1 fruit fly cellular context compared by ENCODE assay signal in genomic region chrX:9142224-9142802, dm6.
TF ChIP-seq lines count a peak whose summit lies in the region.

CG7065 (plus strand) TSS chrX:9142493.

TF ChIP-seq in whole organism, embryonic, 481 proteins besides CTCF, POLR2A, EP300 and RAD21 (continued from another document and continues in another):
- TF ChIP-seq CG9437 (GFP tag; optimal IDR thresholded peaks at IDR 0.05; lab: Kevin White, UChicago), result no peak
- TF ChIP-seq eyg (GFP tag; optimal IDR thresholded peaks at IDR 0.05; lab: Kevin White, UChicago), result no peak
- no peak for TF ChIP-seq yki (optimal IDR thresholded peaks at IDR 0.05; lab: Kevin White, UChicago)
- TF ChIP-seq ems (GFP tag; optimal IDR thresholded peaks at IDR 0.05; lab: Kevin White, UChicago), result no peak
- TF ChIP-seq YL-1 (GFP tag; optimal IDR thresholded peaks at IDR 0.05; lab: Kevin White, UChicago), result no peak
- no peak for TF ChIP-seq CG4282 (GFP tag; optimal IDR thresholded peaks at IDR 0.05; lab: Kevin White, UChicago)
- TF ChIP-seq amos (GFP tag; IDR thresholded peaks at IDR 0.05; lab: Robert Waterston, UW; ENCODE audit: partially characterized antibody), result peak; percentile 73
- TF ChIP-seq CG15073 (GFP tag; optimal IDR thresholded peaks at IDR 0.05; lab: Kevin White, UChicago), result no peak
- TF ChIP-seq tio (GFP tag; optimal IDR thresholded peaks at IDR 0.05; lab: Kevin White, UChicago), result no peak
- TF ChIP-seq sqz (GFP tag; optimal IDR thresholded peaks at IDR 0.05; lab: Kevin White, UChicago), result peak; percentile 69
- no peak for TF ChIP-seq lola (GFP tag; optimal IDR thresholded peaks at IDR 0.05; lab: Kevin White, UChicago)
- TF ChIP-seq CG15601 (tag; optimal IDR thresholded peaks at IDR 0.05; lab: Kevin White, UChicago), result no peak
- TF ChIP-seq psq (GFP tag; optimal IDR thresholded peaks at IDR 0.05; lab: Kevin White, UChicago), result no peak
- no peak for TF ChIP-seq CG43689 (GFP tag; IDR thresholded peaks at IDR 0.05; lab: Robert Waterston, UW)
- no peak for TF ChIP-seq Antp (GFP tag; optimal IDR thresholded peaks at IDR 0.05; lab: Kevin White, UChicago)
- TF ChIP-seq CG14050 (GFP tag; IDR thresholded peaks at IDR 0.05; lab: Robert Waterston, UW), result no peak
- 0 out of 3 replicates have a peak, but pooled peaks have one; percentile 36 for TF ChIP-seq Doc3 (GFP tag; IDR thresholded peaks at IDR 0.05; lab: Robert Waterston, UW; ENCODE audit: partially characterized antibody)
- TF ChIP-seq Sin3A (optimal IDR thresholded peaks at IDR 0.05; lab: Kevin White, UChicago), result peak; percentile 21
- no peak for TF ChIP-seq TFAM (GFP tag; optimal IDR thresholded peaks at IDR 0.05; lab: Kevin White, UChicago)
- peak; percentile 70 for TF ChIP-seq gfzf (GFP tag; optimal IDR thresholded peaks at IDR 0.05; lab: Kevin White, UChicago)
- peak; percentile 55 for TF ChIP-seq Dp (GFP tag; optimal IDR thresholded peaks at IDR 0.05; lab: Kevin White, UChicago)
- TF ChIP-seq ken (GFP tag; IDR thresholded peaks at IDR 0.05; lab: Robert Waterston, UW), result no peak
- no peak for TF ChIP-seq CG18011 (GFP tag; optimal IDR thresholded peaks at IDR 0.05; lab: Kevin White, UChicago)
- TF ChIP-seq klu (GFP tag; IDR thresholded peaks at IDR 0.05; lab: Robert Waterston, UW), result no peak
- no peak for TF ChIP-seq dimm (GFP tag; IDR thresholded peaks at IDR 0.05; lab: Robert Waterston, UW)
- no peak for TF ChIP-seq Jarid2 (GFP tag; optimal IDR thresholded peaks at IDR 0.05; lab: Kevin White, UChicago)
- no peak for TF ChIP-seq abd-A (tag; optimal IDR thresholded peaks at IDR 0.05; lab: Kevin White, UChicago)
- TF ChIP-seq bab2 (GFP tag; optimal IDR thresholded peaks at IDR 0.05; lab: Kevin White, UChicago), result no peak
- no peak for TF ChIP-seq Usf (GFP tag; optimal IDR thresholded peaks at IDR 0.05; lab: Kevin White, UChicago)
- TF ChIP-seq Lim3 (GFP tag; IDR thresholded peaks at IDR 0.05; lab: Robert Waterston, UW), result no peak
- TF ChIP-seq CG34422 (GFP tag; IDR thresholded peaks at IDR 0.05; lab: Robert Waterston, UW), result no peak
- no peak for TF ChIP-seq CHES-1-like (GFP tag; optimal IDR thresholded peaks at IDR 0.05; lab: Kevin White, UChicago)
- no peak for TF ChIP-seq peb (GFP tag; IDR thresholded peaks at IDR 0.05; lab: Robert Waterston, UW)
- no peak for TF ChIP-seq zfh1 (GFP tag; IDR thresholded peaks at IDR 0.05; lab: Robert Waterston, UW)
- TF ChIP-seq CG30020 (tag; optimal IDR thresholded peaks at IDR 0.05; lab: Kevin White, UChicago), result peak; percentile 43
- no peak for TF ChIP-seq HLH4C (GFP tag; IDR thresholded peaks at IDR 0.05; lab: Robert Waterston, UW; ENCODE audit: partially characterized antibody)
- no peak for TF ChIP-seq Camta (GFP tag; optimal IDR thresholded peaks at IDR 0.05; lab: Kevin White, UChicago)
- TF ChIP-seq CG31388 (GFP tag; optimal IDR thresholded peaks at IDR 0.05; lab: Kevin White, UChicago), result no peak
- no peak for TF ChIP-seq CG3847 (GFP tag; IDR thresholded peaks at IDR 0.05; lab: Robert Waterston, UW)
- peak; percentile 56; the same call in 2 of the 3 replicates for TF ChIP-seq knrl (GFP tag; IDR thresholded peaks at IDR 0.05; lab: Robert Waterston, UW; ENCODE audit: partially characterized antibody)
- TF ChIP-seq Nf-YA (GFP tag; IDR thresholded peaks at IDR 0.05; lab: Robert Waterston, UW), result no peak
- TF ChIP-seq sug (tag; optimal IDR thresholded peaks at IDR 0.05; lab: Kevin White, UChicago), result no peak
- TF ChIP-seq CG6254 (GFP tag; optimal IDR thresholded peaks at IDR 0.05; lab: Kevin White, UChicago), result no peak
- TF ChIP-seq CG7786 (GFP tag; optimal IDR thresholded peaks at IDR 0.05; lab: Kevin White, UChicago), result no peak
- no peak for TF ChIP-seq dm (GFP tag; optimal IDR thresholded peaks at IDR 0.05; lab: Kevin White, UChicago)
- TF ChIP-seq oc (tag; optimal IDR thresholded peaks at IDR 0.05; lab: Kevin White, UChicago), result no peak
- TF ChIP-seq Scr (GFP tag; IDR thresholded peaks at IDR 0.05; lab: Robert Waterston, UW; ENCODE audit: partially characterized antibody), result peak; percentile 70
- TF ChIP-seq MESR4 (GFP tag; optimal IDR thresholded peaks at IDR 0.05; lab: Kevin White, UChicago), result peak; percentile 55
- TF ChIP-seq crp (GFP tag; optimal IDR thresholded peaks at IDR 0.05; lab: Kevin White, UChicago), result no peak
- peak; percentile 45; the same call in 1 of the 2 replicates for TF ChIP-seq inv (GFP tag; IDR thresholded peaks at IDR 0.05; lab: Robert Waterston, UW; ENCODE audit: partially characterized antibody)
- TF ChIP-seq Hr3 (GFP tag; optimal IDR thresholded peaks at IDR 0.05; lab: Kevin White, UChicago), result no peak
- TF ChIP-seq CG9215 (GFP tag; IDR thresholded peaks at IDR 0.05; lab: Robert Waterston, UW), result no peak
- no peak for TF ChIP-seq aop (GFP tag; IDR thresholded peaks at IDR 0.05; lab: Robert Waterston, UW)
- no peak for TF ChIP-seq kay (GFP tag; optimal IDR thresholded peaks at IDR 0.05; lab: Kevin White, UChicago)
- TF ChIP-seq Atf6 (GFP tag; IDR thresholded peaks at IDR 0.05; lab: Robert Waterston, UW), result no peak
- TF ChIP-seq CG12659 (GFP tag; optimal IDR thresholded peaks at IDR 0.05; lab: Kevin White, UChicago), result peak; percentile 28
- TF ChIP-seq kni (GFP tag; optimal IDR thresholded peaks at IDR 0.05; lab: Kevin White, UChicago), result no peak
- TF ChIP-seq gt (GFP tag; IDR thresholded peaks at IDR 0.05; lab: Robert Waterston, UW), result no peak
- no peak for TF ChIP-seq CrebB (tag; optimal IDR thresholded peaks at IDR 0.05; lab: Kevin White, UChicago)
- TF ChIP-seq sisA (GFP tag; IDR thresholded peaks at IDR 0.05; lab: Robert Waterston, UW), result no peak
- no peak for TF ChIP-seq CG10321 (GFP tag; IDR thresholded peaks at IDR 0.05; lab: Robert Waterston, UW)
- peak; percentile 10 for TF ChIP-seq CG10267 (tag; optimal IDR thresholded peaks at IDR 0.05; lab: Kevin White, UChicago)
- no peak for TF ChIP-seq Dad (GFP tag; optimal IDR thresholded peaks at IDR 0.05; lab: Kevin White, UChicago)
- no peak for TF ChIP-seq PHDP (tag; optimal IDR thresholded peaks at IDR 0.05; lab: Kevin White, UChicago)
- peak; percentile 9 for TF ChIP-seq nmo (GFP tag; optimal IDR thresholded peaks at IDR 0.05; lab: Kevin White, UChicago)
- TF ChIP-seq grn (GFP tag; optimal IDR thresholded peaks at IDR 0.05; lab: Kevin White, UChicago), result no peak
- TF ChIP-seq CG18262 (tag; optimal IDR thresholded peaks at IDR 0.05; lab: Kevin White, UChicago), result no peak
- TF ChIP-seq CG3065 (GFP tag; optimal IDR thresholded peaks at IDR 0.05; lab: Kevin White, UChicago), result no peak
- no peak for TF ChIP-seq CG7839 (tag; optimal IDR thresholded peaks at IDR 0.05; lab: Kevin White, UChicago)
- no peak for TF ChIP-seq CG1832 (GFP tag; optimal IDR thresholded peaks at IDR 0.05; lab: Kevin White, UChicago)
- peak; percentile 38; the same call in 1 of the 2 replicates for TF ChIP-seq sna (GFP tag; IDR thresholded peaks at IDR 0.05; lab: Robert Waterston, UW; ENCODE audit: partially characterized antibody)
- TF ChIP-seq pita (GFP tag; optimal IDR thresholded peaks at IDR 0.05; lab: Kevin White, UChicago), result no peak
- TF ChIP-seq prd (optimal IDR thresholded peaks at IDR 0.05; lab: Kevin White, UChicago), result no peak
- no peak for TF ChIP-seq prd (GFP tag; IDR thresholded peaks at IDR 0.05; lab: Robert Waterston, UW)
- no peak for TF ChIP-seq CG6175 (GFP tag; IDR thresholded peaks at IDR 0.05; lab: Robert Waterston, UW)
- no peak for TF ChIP-seq CG11723 (GFP tag; optimal IDR thresholded peaks at IDR 0.05; lab: Kevin White, UChicago)
- no peak for TF ChIP-seq CG15696 (tag; optimal IDR thresholded peaks at IDR 0.05; lab: Kevin White, UChicago)
- no peak for TF ChIP-seq CG7372 (GFP tag; IDR thresholded peaks at IDR 0.05; lab: Robert Waterston, UW)
- no peak for TF ChIP-seq tup (GFP tag; optimal IDR thresholded peaks at IDR 0.05; lab: Kevin White, UChicago)
- TF ChIP-seq CG7556 (GFP tag; optimal IDR thresholded peaks at IDR 0.05; lab: Kevin White, UChicago), result no peak
- TF ChIP-seq CG12236 (GFP tag; optimal IDR thresholded peaks at IDR 0.05; lab: Kevin White, UChicago), result no peak
- no peak for TF ChIP-seq CG10654 (GFP tag; optimal IDR thresholded peaks at IDR 0.05; lab: Kevin White, UChicago)
- no peak for TF ChIP-seq ato (GFP tag; IDR thresholded peaks at IDR 0.05; lab: Robert Waterston, UW; ENCODE audit: partially characterized antibody)
- TF ChIP-seq E2f2 (GFP tag; IDR thresholded peaks at IDR 0.05; lab: Robert Waterston, UW), result peak; percentile 56
- no peak for TF ChIP-seq ham (GFP tag; IDR thresholded peaks at IDR 0.05; lab: Robert Waterston, UW)
- no peak for TF ChIP-seq jing (GFP tag; optimal IDR thresholded peaks at IDR 0.05; lab: Kevin White, UChicago)
- TF ChIP-seq CG1602 (GFP tag; optimal IDR thresholded peaks at IDR 0.05; lab: Kevin White, UChicago), result no peak
- no peak for TF ChIP-seq cad (GFP tag; optimal IDR thresholded peaks at IDR 0.05; lab: Kevin White, UChicago)
- TF ChIP-seq insv (GFP tag; optimal IDR thresholded peaks at IDR 0.05; lab: Kevin White, UChicago), result no peak
- peak; percentile 52 for TF ChIP-seq CG2116 (GFP tag; optimal IDR thresholded peaks at IDR 0.05; lab: Kevin White, UChicago)
- TF ChIP-seq HLH54F (GFP tag; optimal IDR thresholded peaks at IDR 0.05; lab: Kevin White, UChicago), result no peak
- TF ChIP-seq Opbp (GFP tag; IDR thresholded peaks at IDR 0.05; lab: Robert Waterston, UW; ENCODE audit: partially characterized antibody), result peak; percentile 55; the same call in 2 of the 3 replicates
- TF ChIP-seq al (GFP tag; IDR thresholded peaks at IDR 0.05; lab: Robert Waterston, UW), result no peak
- no peak for TF ChIP-seq HLH3B (GFP tag; IDR thresholded peaks at IDR 0.05; lab: Robert Waterston, UW)
- TF ChIP-seq twi (tag; optimal IDR thresholded peaks at IDR 0.05; lab: Kevin White, UChicago), result no peak
- TF ChIP-seq CG12155 (GFP tag; optimal IDR thresholded peaks at IDR 0.05; lab: Kevin White, UChicago), result no peak
- no peak for TF ChIP-seq CG4424 (GFP tag; optimal IDR thresholded peaks at IDR 0.05; lab: Kevin White, UChicago)
- no peak for TF ChIP-seq CG2678 (tag; optimal IDR thresholded peaks at IDR 0.05; lab: Kevin White, UChicago)
- TF ChIP-seq chm (GFP tag; IDR thresholded peaks at IDR 0.05; lab: Robert Waterston, UW), result no peak
- no peak for TF ChIP-seq CG18619 (GFP tag; optimal IDR thresholded peaks at IDR 0.05; lab: Kevin White, UChicago)
- no peak for TF ChIP-seq sima (GFP tag; optimal IDR thresholded peaks at IDR 0.05; lab: Kevin White, UChicago)
- TF ChIP-seq nom (GFP tag; optimal IDR thresholded peaks at IDR 0.05; lab: Kevin White, UChicago), result no peak
- no peak for TF ChIP-seq Fer1 (GFP tag; optimal IDR thresholded peaks at IDR 0.05; lab: Kevin White, UChicago)
- no peak for TF ChIP-seq sob (GFP tag; IDR thresholded peaks at IDR 0.05; lab: Robert Waterston, UW)
- TF ChIP-seq jumu (GFP tag; optimal IDR thresholded peaks at IDR 0.05; lab: Kevin White, UChicago), result no peak
- no peak for TF ChIP-seq zf30C (GFP tag; optimal IDR thresholded peaks at IDR 0.05; lab: Kevin White, UChicago)
- TF ChIP-seq so (GFP tag; IDR thresholded peaks at IDR 0.05; lab: Robert Waterston, UW), result no peak
- peak; percentile 73 for TF ChIP-seq CG4617 (GFP tag; optimal IDR thresholded peaks at IDR 0.05; lab: Kevin White, UChicago; ENCODE audit: borderline replicate concordance)
- TF ChIP-seq Trl (optimal IDR thresholded peaks at IDR 0.05; lab: Kevin White, UChicago), result no peak
- TF ChIP-seq Trl (GFP tag; optimal IDR thresholded peaks at IDR 0.05; lab: Kevin White, UChicago), result no peak
- no peak for TF ChIP-seq CG12942 (GFP tag; optimal IDR thresholded peaks at IDR 0.05; lab: Kevin White, UChicago)
- no peak for TF ChIP-seq CG10366 (GFP tag; IDR thresholded peaks at IDR 0.05; lab: Robert Waterston, UW)
- TF ChIP-seq Hey (tag; optimal IDR thresholded peaks at IDR 0.05; lab: Kevin White, UChicago), result no peak
- no peak for TF ChIP-seq Myb (GFP tag; optimal IDR thresholded peaks at IDR 0.05; lab: Kevin White, UChicago)
- no peak for TF ChIP-seq mld (GFP tag; IDR thresholded peaks at IDR 0.05; lab: Robert Waterston, UW; ENCODE audit: partially characterized antibody)
- no peak for TF ChIP-seq Eip74EF (GFP tag; optimal IDR thresholded peaks at IDR 0.05; lab: Kevin White, UChicago)
- no peak for TF ChIP-seq Rfx (GFP tag; IDR thresholded peaks at IDR 0.05; lab: Robert Waterston, UW)
- no peak for TF ChIP-seq CG8924 (tag; optimal IDR thresholded peaks at IDR 0.05; lab: Kevin White, UChicago)
- TF ChIP-seq fu2 (GFP tag; optimal IDR thresholded peaks at IDR 0.05; lab: Kevin White, UChicago), result no peak
- TF ChIP-seq hkb (optimal IDR thresholded peaks at IDR 0.05; lab: Kevin White, UChicago), result no peak
- no peak for TF ChIP-seq hkb (GFP tag; IDR thresholded peaks at IDR 0.05; lab: Robert Waterston, UW)
- TF ChIP-seq CG3838 (GFP tag; optimal IDR thresholded peaks at IDR 0.05; lab: Kevin White, UChicago), result peak; percentile 80
- no peak for TF ChIP-seq CG17361 (GFP tag; IDR thresholded peaks at IDR 0.05; lab: Robert Waterston, UW)
- TF ChIP-seq bowl (GFP tag; IDR thresholded peaks at IDR 0.05; lab: Robert Waterston, UW), result no peak
- no peak for TF ChIP-seq CG11247 (GFP tag; IDR thresholded peaks at IDR 0.05; lab: Robert Waterston, UW)
- no peak for TF ChIP-seq Awh (GFP tag; IDR thresholded peaks at IDR 0.05; lab: Robert Waterston, UW)
- no peak for TF ChIP-seq HmgZ (tag; optimal IDR thresholded peaks at IDR 0.05; lab: Kevin White, UChicago)
- TF ChIP-seq Hr78 (GFP tag; optimal IDR thresholded peaks at IDR 0.05; lab: Kevin White, UChicago), result no peak
- no peak for TF ChIP-seq br (optimal IDR thresholded peaks at IDR 0.05; lab: Kevin White, UChicago)
- TF ChIP-seq BEAF-32 (GFP tag; optimal IDR thresholded peaks at IDR 0.05; lab: Kevin White, UChicago), result peak; percentile 73
- no peak for TF ChIP-seq corto (GFP tag; optimal IDR thresholded peaks at IDR 0.05; lab: Kevin White, UChicago)
- TF ChIP-seq Nf-YC (tag; optimal IDR thresholded peaks at IDR 0.05; lab: Kevin White, UChicago), result no peak
- TF ChIP-seq zfh2 (GFP tag; optimal IDR thresholded peaks at IDR 0.05; lab: Kevin White, UChicago), result no peak
- TF ChIP-seq CG10274 (GFP tag; optimal IDR thresholded peaks at IDR 0.05; lab: Kevin White, UChicago), result no peak
- no peak for TF ChIP-seq CG11398 (GFP tag; optimal IDR thresholded peaks at IDR 0.05; lab: Kevin White, UChicago)
- TF ChIP-seq D19B (GFP tag; optimal IDR thresholded peaks at IDR 0.05; lab: Kevin White, UChicago), result no peak
- TF ChIP-seq pnt (GFP tag; optimal IDR thresholded peaks at IDR 0.05; lab: Kevin White, UChicago), result no peak
- TF ChIP-seq Dek (tag; optimal IDR thresholded peaks at IDR 0.05; lab: Kevin White, UChicago), result no peak
- TF ChIP-seq zen2 (GFP tag; IDR thresholded peaks at IDR 0.05; lab: Robert Waterston, UW; ENCODE audit: partially characterized antibody), result no peak; the same call in 2 of the 3 replicates
